Fruit fly (Drosophila melanogaster) whole organism, embryonic: ENCODE results near the gene CG7006.

ENCODE experiments used
- Adf1 ChIP-seq: fragments of 200-800 bp; sonication (Bioruptor generic); IDR thresholded peaks from 2 replicates; pipeline ENCODE4 v1.3.6; 2022; ENCODE audit warnings: missing biosample characterization, missing genetic modification characterization
- B-H2 ChIP-seq: fragments of 200-800 bp; sonication (Bioruptor generic); optimal IDR thresholded peaks from 2 replicates; lab custom pipeline; 2018; ENCODE audit warnings: missing biosample characterization, mild to moderate bottlenecking, missing genetic modification characterization
- CG10321 ChIP-seq: fragments of 200-800 bp; sonication (Bioruptor generic); IDR thresholded peaks from 2 replicates; pipeline ENCODE4 v1.3.6; 2022; ENCODE audit warnings: missing biosample characterization, missing genetic modification characterization
- CG10654 ChIP-seq: fragments of 200-800 bp; sonication (Bioruptor generic); optimal IDR thresholded peaks from 2 replicates; lab custom pipeline; 2016; ENCODE audit warnings: missing biosample characterization, missing genetic modification characterization
- CG11093 ChIP-seq: fragments of 200-800 bp; sonication (Bioruptor generic); IDR thresholded peaks from 3 replicates; pipeline ENCODE4 v1.3.6; 2022; ENCODE audit warnings: missing biosample characterization, missing genetic modification characterization
- CG12219 ChIP-seq: fragments of 200-800 bp; sonication (Bioruptor generic); optimal IDR thresholded peaks from 3 replicates; lab custom pipeline; 2018; ENCODE audit warnings: missing biosample characterization, mild to moderate bottlenecking, missing genetic modification characterization
- CG1647 ChIP-seq: fragments of 200-800 bp; sonication (Bioruptor generic); optimal IDR thresholded peaks from 3 replicates; lab custom pipeline; 2016; ENCODE audit warnings: missing biosample characterization, missing genetic modification characterization
- CG16779 ChIP-seq: fragments of 200-800 bp; sonication (Bioruptor generic); IDR thresholded peaks from 2 replicates; pipeline ENCODE4 v1.3.6; 2022; ENCODE audit warnings: missing biosample characterization, missing genetic modification characterization
- CG16813 ChIP-seq: fragments of 200-800 bp; sonication (Bioruptor generic); IDR thresholded peaks from 3 replicates; pipeline ENCODE4 v1.3.6; 2022; ENCODE audit warnings: missing biosample characterization, missing genetic modification characterization; ENCODE audit not compliant: partially characterized antibody
- CG16815 ChIP-seq: fragments of 200-800 bp; sonication (Bioruptor generic); optimal IDR thresholded peaks from 3 replicates; lab custom pipeline; 2017; ENCODE audit warnings: missing biosample characterization, mild to moderate bottlenecking, missing genetic modification characterization
- CG17359 ChIP-seq: fragments of 200-800 bp; sonication (Bioruptor generic); optimal IDR thresholded peaks from 3 replicates; lab custom pipeline; 2018; ENCODE audit warnings: missing biosample characterization, mild to moderate bottlenecking, missing genetic modification characterization, moderate library complexity
- CG2678 ChIP-seq: fragments of 200-800 bp; sonication (Bioruptor generic); optimal IDR thresholded peaks from 3 replicates; lab custom pipeline; 2019; ENCODE audit warnings: missing biosample characterization, mild to moderate bottlenecking, missing genetic modification characterization, moderate library complexity
- CG30431 ChIP-seq: fragments of 200-800 bp; sonication (Bioruptor generic); optimal IDR thresholded peaks from 2 replicates; lab custom pipeline; 2017; ENCODE audit warnings: missing biosample characterization, missing genetic modification characterization
- CG3281 ChIP-seq: fragments of 200-800 bp; sonication (Bioruptor generic); optimal IDR thresholded peaks from 3 replicates; lab custom pipeline; 2017; ENCODE audit warnings: missing biosample characterization, mild to moderate bottlenecking, missing genetic modification characterization
- CG6689 ChIP-seq: fragments of 200-800 bp; sonication (Bioruptor generic); IDR thresholded peaks from 2 replicates; pipeline ENCODE4 v1.3.6; 2022; ENCODE audit warnings: missing biosample characterization, missing genetic modification characterization
- CG9215 ChIP-seq: fragments of 200-800 bp; sonication (Bioruptor generic); IDR thresholded peaks from 2 replicates; pipeline ENCODE4 v1.3.6; 2022; ENCODE audit warnings: missing biosample characterization, missing genetic modification characterization
- CG9727 ChIP-seq: fragments of 200-800 bp; sonication (Bioruptor generic); optimal IDR thresholded peaks from 3 replicates; lab custom pipeline; 2017; ENCODE audit warnings: missing biosample characterization, mild to moderate bottlenecking, missing genetic modification characterization
- CoRest ChIP-seq: fragments of 200-800 bp; sonication (Bioruptor generic); optimal IDR thresholded peaks from 3 replicates; lab custom pipeline; 2018; ENCODE audit warnings: missing biosample characterization, mild to moderate bottlenecking, missing genetic modification characterization, moderate library complexity
- D19A ChIP-seq: fragments of 200-800 bp; optimal IDR thresholded peaks from 3 replicates; lab custom pipeline; 2019; ENCODE audit warnings: missing biosample characterization, mild to moderate bottlenecking, missing genetic modification characterization, moderate library complexity
- Dbx ChIP-seq: fragments of 200-800 bp; sonication (Bioruptor generic); IDR thresholded peaks from 3 replicates; pipeline ENCODE4 v1.3.6; 2022; ENCODE audit warnings: missing biosample characterization, missing genetic modification characterization
- Dip3 ChIP-seq: fragments of 200-800 bp; sonication (Bioruptor generic); optimal IDR thresholded peaks from 3 replicates; lab custom pipeline; 2016; ENCODE audit warnings: missing biosample characterization, missing genetic modification characterization
- H2.0 ChIP-seq: fragments of 200-800 bp; sonication (Bioruptor generic); IDR thresholded peaks from 2 replicates; pipeline ENCODE4 v1.3.6; 2022; ENCODE audit warnings: missing biosample characterization, missing genetic modification characterization
- HHEX ChIP-seq: fragments of 200-800 bp; sonication (Bioruptor generic); optimal IDR thresholded peaks from 3 replicates; lab custom pipeline; 2017; ENCODE audit warnings: missing biosample characterization, mild to moderate bottlenecking, missing genetic modification characterization, missing genetic modification reagents
- Hand ChIP-seq: fragments of 200-800 bp; sonication (Bioruptor generic); optimal IDR thresholded peaks from 2 replicates; lab custom pipeline; 2017; ENCODE audit warnings: mild to moderate bottlenecking, missing biosample characterization, missing genetic modification reagents, missing genetic modification characterization
- HmgD ChIP-seq: fragments of 200-800 bp; sonication (Bioruptor generic); optimal IDR thresholded peaks from 3 replicates; lab custom pipeline; 2016; ENCODE audit warnings: missing biosample characterization, missing genetic modification characterization
- Hsf ChIP-seq: fragments of 200-800 bp; sonication (Bioruptor generic); optimal IDR thresholded peaks from 3 replicates; lab custom pipeline; 2016; ENCODE audit warnings: missing biosample characterization, missing genetic modification characterization
- MTF-1 ChIP-seq: fragments of 200-800 bp; sonication (Bioruptor generic); optimal IDR thresholded peaks from 2 replicates; lab custom pipeline; 2018; ENCODE audit warnings: missing biosample characterization, mild to moderate bottlenecking, missing genetic modification characterization, borderline replicate concordance
- Mrtf ChIP-seq: fragments of 200-800 bp; sonication (Bioruptor generic); IDR thresholded peaks from 3 replicates; pipeline ENCODE4 v1.3.6; 2022; ENCODE audit warnings: missing biosample characterization, missing genetic modification characterization
- NC2α ChIP-seq: fragments of 200-800 bp; sonication (Bioruptor generic); optimal IDR thresholded peaks from 2 replicates; lab custom pipeline; 2016; ENCODE audit warnings: missing biosample characterization, missing genetic modification characterization
- Side ChIP-seq: fragments of 200-800 bp; sonication (Bioruptor generic); optimal IDR thresholded peaks from 2 replicates; lab custom pipeline; 2016; ENCODE audit warnings: missing biosample characterization, missing genetic modification characterization
- ab ChIP-seq: fragments of 200-800 bp; sonication (Bioruptor generic); optimal IDR thresholded peaks from 2 replicates; lab custom pipeline; 2016; ENCODE audit warnings: missing biosample characterization, missing genetic modification characterization
- ac ChIP-seq: fragments of 200-800 bp; sonication (Bioruptor generic); optimal IDR thresholded peaks from 3 replicates; lab custom pipeline; 2017; ENCODE audit warnings: missing biosample characterization, mild to moderate bottlenecking, missing genetic modification characterization
- bowl ChIP-seq: fragments of 200-800 bp; sonication (Bioruptor generic); IDR thresholded peaks from 2 replicates; pipeline ENCODE4 v1.3.6; 2022; ENCODE audit warnings: missing biosample characterization, missing genetic modification characterization
- cg ChIP-seq: fragments of 200-800 bp; sonication (Bioruptor generic); optimal IDR thresholded peaks from 3 replicates; lab custom pipeline; 2019; ENCODE audit warnings: missing biosample characterization, mild to moderate bottlenecking, missing genetic modification characterization, moderate library complexity
- chif ChIP-seq, 2 experiments: fragments of 200-800 bp; sonication (Bioruptor generic); optimal IDR thresholded peaks; 3 replicates each; lab custom pipeline; 2016; ENCODE audit warnings: missing biosample characterization in 2 of 2, missing genetic modification characterization in 2 of 2
- dmrt99B ChIP-seq: fragments of 200-800 bp; sonication (Bioruptor generic); optimal IDR thresholded peaks from 2 replicates; lab custom pipeline; 2018; ENCODE audit warnings: missing biosample characterization, mild to moderate bottlenecking, missing genetic modification characterization, moderate library complexity
- dysf ChIP-seq: fragments of 200-800 bp; sonication (Bioruptor generic); IDR thresholded peaks from 3 replicates; pipeline ENCODE4 v1.3.6; 2022; ENCODE audit warnings: missing biosample characterization, missing genetic modification characterization
- fd102C ChIP-seq: fragments of 200-800 bp; sonication (Bioruptor generic); optimal IDR thresholded peaks from 2 replicates; lab custom pipeline; 2018; ENCODE audit warnings: missing biosample characterization, mild to moderate bottlenecking, missing genetic modification characterization, moderate library complexity
- fd96Cb ChIP-seq: fragments of 200-800 bp; sonication (Bioruptor generic); optimal IDR thresholded peaks from 2 replicates; lab custom pipeline; 2018; ENCODE audit warnings: missing biosample characterization, mild to moderate bottlenecking, missing genetic modification characterization, moderate library complexity
- gcm2 ChIP-seq: fragments of 200-800 bp; sonication (Bioruptor generic); optimal IDR thresholded peaks from 2 replicates; lab custom pipeline; 2016; ENCODE audit warnings: missing biosample characterization, missing genetic modification characterization
- grau ChIP-seq: fragments of 200-800 bp; optimal IDR thresholded peaks from 3 replicates; lab custom pipeline; 2019; ENCODE audit warnings: missing biosample characterization, mild to moderate bottlenecking, missing genetic modification characterization, moderate library complexity
- gsb-n ChIP-seq: fragments of 200-800 bp; sonication (Bioruptor generic); optimal IDR thresholded peaks from 3 replicates; lab custom pipeline; 2018; ENCODE audit warnings: missing biosample characterization, mild to moderate bottlenecking, missing genetic modification characterization
- insv ChIP-seq, 2 experiments: fragments of 200-800 bp; sonication (Bioruptor generic); optimal IDR thresholded peaks; 3 replicates each; lab custom pipeline; 2016 to 2018; ENCODE audit warnings: missing biosample characterization in 2 of 2, missing genetic modification characterization in 2 of 2
- lilli ChIP-seq: fragments of 200-800 bp; sonication (Bioruptor generic); optimal IDR thresholded peaks from 3 replicates; lab custom pipeline; 2016; ENCODE audit warnings: missing biosample characterization, missing genetic modification characterization
- sd ChIP-seq: fragments of 200-800 bp; sonication (Bioruptor generic); optimal IDR thresholded peaks from 3 replicates; lab custom pipeline; 2018; ENCODE audit warnings: missing biosample characterization, mild to moderate bottlenecking, missing genetic modification characterization, moderate library complexity
- sob ChIP-seq: fragments of 200-800 bp; sonication (Bioruptor generic); IDR thresholded peaks from 2 replicates; pipeline ENCODE4 v1.3.6; 2022; ENCODE audit warnings: missing biosample characterization, missing genetic modification characterization
- ttk ChIP-seq: fragments of 200-800 bp; sonication (Bioruptor generic); IDR thresholded peaks from 2 replicates; pipeline ENCODE4 v2.1.2; 2022; ENCODE audit warnings: missing biosample characterization, missing genetic modification characterization
- tup ChIP-seq: fragments of 200-800 bp; sonication (Bioruptor generic); optimal IDR thresholded peaks from 2 replicates; lab custom pipeline; 2016; ENCODE audit warnings: missing biosample characterization, mild to moderate bottlenecking, missing genetic modification characterization, moderate library complexity
- unc-4 ChIP-seq: fragments of 200-800 bp; sonication (Bioruptor generic); IDR thresholded peaks from 2 replicates; pipeline ENCODE4 v1.3.6; 2022; ENCODE audit warnings: missing biosample characterization, missing genetic modification characterization; ENCODE audit not compliant: partially characterized antibody

The CG7006 gene

dm6 chr3R:24810844-24811625 is 39.4 kb upstream of the CG7006 start (continued):
- TF ChIP-seq MTF-1 (peak; percentile 78), CG16815 (GFP tag; lab: Kevin White, UChicago) (peak; percentile 60), gcm2 (peak; percentile 78), CG1647 (GFP tag; lab: Kevin White, UChicago) (peak; percentile 89), chif (GFP tag; optimal IDR thresholded peaks at IDR 0.05; lab: Kevin White, UChicago) (peak; percentile 75 to 82), CG2678 (tag; lab: Kevin White, UChicago) (peak; percentile 93), B-H2 (GFP tag; lab: Kevin White, UChicago) (peak; percentile 80), Hsf (peak; percentile 88), insv (GFP tag; optimal IDR thresholded peaks at IDR 0.05; lab: Kevin White, UChicago) (no peak), unc-4 (GFP tag; lab: Robert Waterston, UW) (no peak), sob (peak; percentile 95), Mrtf (GFP tag; lab: Robert Waterston, UW) (peak; percentile 89), CG11093 (peak; percentile 80), Side (peak; percentile 78), fd102C (GFP tag; lab: Kevin White, UChicago) (no peak), sd (tag; lab: Kevin White, UChicago) (peak; percentile 84), CG10654 (peak; percentile 67), lilli (GFP tag; lab: Kevin White, UChicago) (peak; percentile 92), CG30431 (peak; percentile 73), fd96Cb (peak; percentile 88), CG6689 (GFP tag; lab: Robert Waterston, UW) (peak; percentile 88), dysf (peak; percentile 93), ab (GFP tag; lab: Kevin White, UChicago) (peak; percentile 78), bowl (GFP tag; lab: Robert Waterston, UW) (peak; percentile 65; the same call in 1 of the 2 replicates), Dip3 (GFP tag; lab: Kevin White, UChicago) (peak; percentile 93), CG9215 (peak; percentile 78), CG16813 (GFP tag; lab: Robert Waterston, UW) (no peak), CG3281 (GFP tag; lab: Kevin White, UChicago) (peak; percentile 88), CG17359 (tag; lab: Kevin White, UChicago) (peak; percentile 93), tup (peak; percentile 80), Adf1 (GFP tag; lab: Robert Waterston, UW) (peak; percentile 65), grau (tag; lab: Kevin White, UChicago) (peak; percentile 91), CG12219 (GFP tag; lab: Kevin White, UChicago) (peak; percentile 92), ttk (GFP tag; lab: Robert Waterston, UW) (peak; percentile 77), gsb-n (tag; lab: Kevin White, UChicago) (peak; percentile 65), CG9727 (GFP tag; lab: Kevin White, UChicago) (peak; percentile 71), CoRest (tag; lab: Kevin White, UChicago) (peak; percentile 91), ac (GFP tag; lab: Kevin White, UChicago) (peak; percentile 30), HHEX (GFP tag; lab: Kevin White, UChicago) (peak; percentile 90), D19A (tag; lab: Kevin White, UChicago) (peak; percentile 83), NC2α (GFP tag; lab: Kevin White, UChicago) (peak; percentile 25), H2.0 (GFP tag; lab: Robert Waterston, UW) (peak; percentile 88), dmrt99B (tag; lab: Kevin White, UChicago) (no peak), Hand (peak; percentile 81), cg (GFP tag; lab: Kevin White, UChicago) (no peak), CG16779 (peak; percentile 78), HmgD (GFP tag; lab: Kevin White, UChicago) (peak; percentile 7), CG10321 (peak; percentile 55; the same call in 1 of the 2 replicates), Dbx (peak; percentile 90)
